Worm (Caenorhabditis elegans): ENCODE data around the gene clec-186.

The clec-186 gene

DNA sequence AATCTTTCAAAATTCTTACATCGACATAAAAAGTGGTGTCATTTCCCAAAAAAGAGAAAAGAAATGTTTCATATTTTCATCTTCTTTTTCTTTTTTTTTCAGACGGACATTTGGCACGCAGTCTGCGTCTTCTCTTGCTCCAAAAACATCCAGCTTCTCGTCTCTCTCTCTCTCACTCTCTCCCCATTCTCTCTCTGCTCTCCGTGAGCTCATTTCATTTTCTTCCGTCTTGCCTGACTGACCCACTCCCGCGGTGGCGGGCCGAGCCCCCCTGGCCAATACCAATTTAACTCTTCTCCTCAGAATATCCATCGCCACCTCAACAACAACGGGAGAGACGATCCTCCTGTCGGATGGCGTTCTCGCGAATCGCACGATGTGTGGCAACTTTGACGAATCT, 20.3 kb upstream of the clec-186 start, which contains the start of gene txt-19:
TSS of gene txt-19 (plus strand) at position 304 of the 400 bp plus-strand sequence.
- TF ChIP-seq B0310.2 (tag; optimal IDR thresholded peaks at IDR 0.05) = no peak
- no peak for TF ChIP-seq ets-7 (tag; optimal IDR thresholded peaks at IDR 0.05)
- TF ChIP-seq ceh-36 (tag; optimal IDR thresholded peaks at IDR 0.05) = no peak
- TF ChIP-seq F13C5.2 (tag; optimal IDR thresholded peaks at IDR 0.05) = no peak
- TF ChIP-seq ceh-13 (GFP tag; optimal IDR thresholded peaks at IDR 0.05) = no peak
- TF ChIP-seq hnd-1 (tag; optimal IDR thresholded peaks at IDR 0.05) = no peak
- TF ChIP-seq pes-1 (GFP tag; IDR thresholded peaks at IDR 0.05) = no peak
- TF ChIP-seq flt-1 (GFP tag; IDR thresholded peaks at IDR 0.05) = no peak
- TF ChIP-seq tbx-37 (GFP tag; conservative IDR thresholded peaks at IDR 0.05) = no peak
- TF ChIP-seq sea-1 (GFP tag; conservative IDR thresholded peaks at IDR 0.05) = no peak
- no peak for TF ChIP-seq hmbx-1 (tag; optimal IDR thresholded peaks at IDR 0.05)
- TF ChIP-seq tbx-11 (GFP tag; IDR thresholded peaks at IDR 0.05) = no peak
- no peak for TF ChIP-seq aly-1 (tag; optimal IDR thresholded peaks at IDR 0.05)

DNA sequence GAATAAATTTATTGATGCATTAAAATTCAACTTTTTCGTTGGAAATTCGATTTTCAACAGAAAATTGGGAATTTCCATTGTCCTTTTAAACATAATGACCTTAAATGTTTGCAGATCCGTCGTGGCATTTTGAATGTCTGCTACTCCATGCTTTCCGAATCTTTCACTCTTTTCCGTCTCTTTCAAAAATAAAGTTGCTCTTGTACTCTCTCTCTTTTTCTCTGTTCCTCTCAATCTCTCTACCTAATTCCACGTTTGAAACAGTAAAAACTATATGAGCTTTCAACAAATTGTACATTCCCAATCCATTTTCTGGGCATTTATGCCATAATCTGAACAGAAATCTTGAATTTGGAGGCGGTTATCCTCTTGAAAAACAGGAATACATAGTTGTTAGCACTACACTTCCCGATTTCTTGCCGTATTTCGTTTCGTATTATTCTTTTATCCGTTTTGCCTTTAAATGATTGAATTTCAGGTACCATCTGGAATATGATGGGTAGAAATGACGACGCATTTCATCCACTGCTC, 16.8 kb upstream of the clec-186 start, which contains the start of gene srf-3:
TSS of gene srf-3 (plus strand) at position 481 of the 531 bp plus-strand sequence.
- TF ChIP-seq aly-1 (tag; optimal IDR thresholded peaks at IDR 0.05) = no peak
- TF ChIP-seq tbx-11 (GFP tag; IDR thresholded peaks at IDR 0.05) = no peak
- TF ChIP-seq F13C5.2 (tag; optimal IDR thresholded peaks at IDR 0.05) = no peak
- no peak for TF ChIP-seq hnd-1 (tag; optimal IDR thresholded peaks at IDR 0.05)
- no peak for TF ChIP-seq B0310.2 (tag; optimal IDR thresholded peaks at IDR 0.05)
- no peak for TF ChIP-seq tbx-37 (GFP tag; conservative IDR thresholded peaks at IDR 0.05)
- no peak for TF ChIP-seq scrt-1 (GFP tag; IDR thresholded peaks at IDR 0.05)
- no peak for TF ChIP-seq ceh-13 (GFP tag; optimal IDR thresholded peaks at IDR 0.05)
- no peak for TF ChIP-seq tra-4 (tag; optimal IDR thresholded peaks at IDR 0.05)
- no peak for TF ChIP-seq ets-7 (tag; optimal IDR thresholded peaks at IDR 0.05)
- no peak for TF ChIP-seq flt-1 (GFP tag; IDR thresholded peaks at IDR 0.05)
- no peak for TF ChIP-seq sea-1 (GFP tag; conservative IDR thresholded peaks at IDR 0.05)
- no peak for TF ChIP-seq hmg-4 (GFP tag; optimal IDR thresholded peaks at IDR 0.05)
- TF ChIP-seq ceh-36 (tag; optimal IDR thresholded peaks at IDR 0.05) = no peak
- no peak for TF ChIP-seq pes-1 (GFP tag; IDR thresholded peaks at IDR 0.05)
- no peak for TF ChIP-seq hmbx-1 (tag; optimal IDR thresholded peaks at IDR 0.05)

ce11 chrIV:12854372-12855114, 11.4 kb upstream of the clec-186 start:
- no peak for TF ChIP-seq pes-1 (GFP tag; IDR thresholded peaks at IDR 0.05)
- TF ChIP-seq ets-7 (tag; optimal IDR thresholded peaks at IDR 0.05) = no peak
- TF ChIP-seq flt-1 (GFP tag; IDR thresholded peaks at IDR 0.05) = no peak
- TF ChIP-seq tbx-11 (GFP tag; IDR thresholded peaks at IDR 0.05) = no peak
- no peak for TF ChIP-seq aly-1 (tag; optimal IDR thresholded peaks at IDR 0.05)
- TF ChIP-seq scrt-1 (GFP tag; IDR thresholded peaks at IDR 0.05) = no peak
- TF ChIP-seq hnd-1 (tag; optimal IDR thresholded peaks at IDR 0.05) = no peak
- TF ChIP-seq F13C5.2 (tag; optimal IDR thresholded peaks at IDR 0.05) = no peak
- no peak for TF ChIP-seq B0310.2 (tag; optimal IDR thresholded peaks at IDR 0.05)
- TF ChIP-seq ceh-36 (tag; optimal IDR thresholded peaks at IDR 0.05) = no peak
- TF ChIP-seq tbx-37 (GFP tag; conservative IDR thresholded peaks at IDR 0.05) = no peak
- no peak for TF ChIP-seq hmbx-1 (tag; optimal IDR thresholded peaks at IDR 0.05)
- no peak for TF ChIP-seq ceh-13 (GFP tag; optimal IDR thresholded peaks at IDR 0.05)
- no peak for TF ChIP-seq sea-1 (GFP tag; conservative IDR thresholded peaks at IDR 0.05)

ce11 chrIV:12855248-12855647, 10.7 kb upstream of the clec-186 start, which contains the start of gene nstp-5:
Gene nstp-5, plus strand, starts transcription at chrIV:12855548.
- TF ChIP-seq tbx-11 (GFP tag; IDR thresholded peaks at IDR 0.05) = no peak
- TF ChIP-seq sea-1 (GFP tag; conservative IDR thresholded peaks at IDR 0.05) = no peak
- no peak for TF ChIP-seq ceh-36 (tag; optimal IDR thresholded peaks at IDR 0.05)
- TF ChIP-seq aly-1 (tag; optimal IDR thresholded peaks at IDR 0.05) = no peak
- TF ChIP-seq hnd-1 (tag; optimal IDR thresholded peaks at IDR 0.05) = no peak
- TF ChIP-seq pes-1 (GFP tag; IDR thresholded peaks at IDR 0.05) = no peak
- TF ChIP-seq tra-4 (tag; optimal IDR thresholded peaks at IDR 0.05) = no peak
- TF ChIP-seq ceh-13 (GFP tag; optimal IDR thresholded peaks at IDR 0.05) = no peak
- TF ChIP-seq B0310.2 (tag; optimal IDR thresholded peaks at IDR 0.05) = no peak
- TF ChIP-seq tbx-37 (GFP tag; conservative IDR thresholded peaks at IDR 0.05) = no peak
- TF ChIP-seq ets-7 (tag; optimal IDR thresholded peaks at IDR 0.05) = no peak
- TF ChIP-seq hmbx-1 (tag; optimal IDR thresholded peaks at IDR 0.05) = no peak
- TF ChIP-seq F13C5.2 (tag; optimal IDR thresholded peaks at IDR 0.05) = no peak
- no peak for TF ChIP-seq flt-1 (GFP tag; IDR thresholded peaks at IDR 0.05)
- TF ChIP-seq scrt-1 (GFP tag; IDR thresholded peaks at IDR 0.05) = no peak
- no peak for TF ChIP-seq ama-1 (optimal IDR thresholded peaks at IDR 0.05)
- no peak for TF ChIP-seq hmg-4 (GFP tag; optimal IDR thresholded peaks at IDR 0.05)

- TF ChIP-seq ets-7 (tag; optimal IDR thresholded peaks at IDR 0.05) = no peak
- TF ChIP-seq flt-1 (GFP tag; IDR thresholded peaks at IDR 0.05) = no peak
- TF ChIP-seq hmbx-1 (tag; optimal IDR thresholded peaks at IDR 0.05) = no peak
- TF ChIP-seq tra-4 (tag; optimal IDR thresholded peaks at IDR 0.05) = no peak
- TF ChIP-seq hnd-1 (tag; optimal IDR thresholded peaks at IDR 0.05) = no peak
- no peak for TF ChIP-seq F13C5.2 (tag; optimal IDR thresholded peaks at IDR 0.05)
- no peak for TF ChIP-seq B0310.2 (tag; optimal IDR thresholded peaks at IDR 0.05)
- TF ChIP-seq hmg-4 (GFP tag; optimal IDR thresholded peaks at IDR 0.05) = no peak
- no peak for TF ChIP-seq scrt-1 (GFP tag; IDR thresholded peaks at IDR 0.05)
- TF ChIP-seq pes-1 (GFP tag; IDR thresholded peaks at IDR 0.05) = no peak
- TF ChIP-seq sea-1 (GFP tag; conservative IDR thresholded peaks at IDR 0.05) = no peak
- no peak for TF ChIP-seq aly-1 (tag; optimal IDR thresholded peaks at IDR 0.05)
- no peak for TF ChIP-seq ama-1 (optimal IDR thresholded peaks at IDR 0.05)
Measured at ce11 chrIV:12859797-12860196, 6.1 kb upstream of the clec-186 start, which contains the start of gene gcy-18. Gene gcy-18, plus strand, starts transcription at chrIV:12860097.

DNA sequence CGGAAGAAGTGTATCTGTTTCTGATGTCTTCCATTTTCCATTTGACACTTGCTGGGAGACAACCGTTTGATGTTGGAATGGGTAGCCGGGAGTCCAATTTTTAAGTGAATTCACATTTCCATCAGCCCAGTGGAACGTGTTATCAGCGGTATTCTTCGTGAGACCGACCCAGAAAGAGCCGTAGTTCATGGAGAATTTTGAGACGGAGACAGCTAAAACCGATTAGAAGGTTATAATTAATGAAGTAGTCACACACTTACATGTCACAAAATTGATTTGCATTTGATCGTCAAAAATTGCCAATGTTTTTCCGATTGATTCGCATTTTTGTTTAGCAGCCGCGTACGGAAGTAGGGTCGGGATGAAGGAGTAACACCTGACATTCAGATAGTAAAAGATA, 3.5 kb downstream of the clec-186 start:
- TF ChIP-seq flt-1 (GFP tag; IDR thresholded peaks at IDR 0.05) = no peak
- TF ChIP-seq ama-1 (optimal IDR thresholded peaks at IDR 0.05) = no peak
- TF ChIP-seq pes-1 (GFP tag; IDR thresholded peaks at IDR 0.05) = no peak
- TF ChIP-seq hmg-4 (GFP tag; optimal IDR thresholded peaks at IDR 0.05) = no peak
- no peak for TF ChIP-seq tra-4 (tag; optimal IDR thresholded peaks at IDR 0.05)
- TF ChIP-seq tbx-11 (GFP tag; IDR thresholded peaks at IDR 0.05) = no peak
- no peak for TF ChIP-seq aly-1 (tag; optimal IDR thresholded peaks at IDR 0.05)
- TF ChIP-seq B0310.2 (tag; optimal IDR thresholded peaks at IDR 0.05) = no peak
- TF ChIP-seq hnd-1 (tag; optimal IDR thresholded peaks at IDR 0.05) = no peak
- TF ChIP-seq sea-1 (GFP tag; conservative IDR thresholded peaks at IDR 0.05) = no peak
- no peak for TF ChIP-seq tbx-37 (GFP tag; conservative IDR thresholded peaks at IDR 0.05)
- no peak for TF ChIP-seq scrt-1 (GFP tag; IDR thresholded peaks at IDR 0.05)

Data from whole organism, early embryonic.